Worm (Caenorhabditis elegans) whole organism, L1 larva: ENCODE data around the gene vamp-8.

ENCODE experiments used
- C04F5.9 ChIP-seq: sonication (generic microtip); optimal IDR thresholded peaks from 2 replicates; lab custom pipeline; 2016; ENCODE audit warnings: missing genetic modification characterization, missing compliant biosample characterization
- C16A3.4 ChIP-seq: fragments of 150-350 bp; optimal IDR thresholded peaks from 2 replicates; lab custom pipeline; 2014; ENCODE audit warnings: missing biosample characterization, missing genetic modification characterization
- F16B12.6 ChIP-seq: fragments of 150-350 bp; optimal IDR thresholded peaks from 2 replicates; lab custom pipeline; 2014; ENCODE audit warnings: missing biosample characterization, missing genetic modification characterization
- ceh-63 ChIP-seq: fragments of 200-800 bp; sonication (Bioruptor generic); optimal IDR thresholded peaks from 2 replicates; lab custom pipeline; 2018; ENCODE audit warnings: mild to moderate bottlenecking, missing genetic modification characterization, missing compliant biosample characterization
- ceh-90 ChIP-seq: sonication (generic microtip); optimal IDR thresholded peaks from 2 replicates; lab custom pipeline; 2016; ENCODE audit warnings: missing genetic modification characterization, missing compliant biosample characterization
- ces-1 ChIP-seq: fragments of 150-350 bp; optimal IDR thresholded peaks from 2 replicates; lab custom pipeline; 2014; ENCODE audit warnings: missing biosample characterization, missing genetic modification reagents, missing genetic modification characterization
- dpl-1 ChIP-seq, 3 experiments: fragments of 150-350 bp in 2 of 3; sonication (generic microtip) in 1 of 3; optimal IDR thresholded peaks; 2 replicates each; lab custom pipeline; 2014 to 2017; ENCODE audit warnings: missing biosample characterization in 3 of 3, missing genetic modification characterization in 3 of 3, missing genetic modification reagents in 3 of 3
- efl-1 ChIP-seq, 4 experiments: fragments of 150-350 bp; optimal IDR thresholded peaks in 3 of 4; peaks in 1 of 4; 1 replicate in 1 of 4; 2 replicates in 3 of 4; lab custom pipeline; 2014; ENCODE audit warnings: missing biosample characterization in 2 of 4, missing genetic modification characterization in 2 of 4, missing genetic modification reagents in 2 of 4
- ets-5 ChIP-seq: fragments of 200-800 bp; sonication (Bioruptor generic); IDR thresholded peaks from 2 replicates; pipeline ENCODE4 v1.3.6; 2022; ENCODE audit warnings: missing genetic modification characterization, missing compliant biosample characterization
- lin-13 ChIP-seq: fragments of 150-350 bp; optimal IDR thresholded peaks from 2 replicates; lab custom pipeline; 2014; ENCODE audit warnings: missing biosample characterization, missing genetic modification reagents, missing genetic modification characterization
- lin-14 ChIP-seq: fragments of 200-800 bp; sonication (Bioruptor generic); optimal IDR thresholded peaks from 2 replicates; lab custom pipeline; 2018; ENCODE audit warnings: mild to moderate bottlenecking, missing genetic modification characterization, moderate library complexity, missing compliant biosample characterization
- lin-15B ChIP-seq: fragments of 150-350 bp; sonication (generic microtip); optimal IDR thresholded peaks from 3 replicates; lab custom pipeline; 2014; ENCODE audit warnings: missing biosample characterization, missing genetic modification characterization
- lin-35 ChIP-seq, 2 experiments: fragments of 150-350 bp; optimal IDR thresholded peaks; 2 replicates each; lab custom pipeline; 2014; ENCODE audit warnings: missing biosample characterization in 2 of 2, missing genetic modification characterization in 2 of 2, missing genetic modification reagents in 2 of 2
- lin-39 ChIP-seq: fragments of 150-350 bp; optimal IDR thresholded peaks from 2 replicates; lab custom pipeline; 2014; ENCODE audit warnings: missing biosample characterization, missing genetic modification reagents, missing genetic modification characterization
- lsy-2 ChIP-seq, 2 experiments: fragments of 150-350 bp; optimal IDR thresholded peaks; 2 replicates each; lab custom pipeline; 2014; ENCODE audit warnings: missing biosample characterization in 2 of 2, missing genetic modification characterization in 2 of 2
- mab-9 ChIP-seq: fragments of 200-800 bp; sonication (Bioruptor generic); IDR thresholded peaks from 2 replicates; pipeline ENCODE4 v1.3.6; 2022; ENCODE audit warnings: missing genetic modification reagents, missing genetic modification characterization, missing compliant biosample characterization
- mdl-1 ChIP-seq, 2 experiments: fragments of 150-350 bp; optimal IDR thresholded peaks; 2 replicates each; lab custom pipeline; 2014 to 2017; ENCODE audit warnings: missing biosample characterization in 2 of 2, missing genetic modification characterization in 2 of 2, inconsistent platforms in 1 of 2
- mef-2 ChIP-seq: fragments of 150-350 bp; optimal IDR thresholded peaks from 2 replicates; lab custom pipeline; 2014; ENCODE audit warnings: missing biosample characterization, missing genetic modification characterization
- nhr-11 ChIP-seq: fragments of 150-350 bp; optimal IDR thresholded peaks from 2 replicates; lab custom pipeline; 2014; ENCODE audit warnings: missing biosample characterization, missing genetic modification characterization
- nhr-12 ChIP-seq: sonication (generic microtip); optimal IDR thresholded peaks from 2 replicates; lab custom pipeline; 2017; ENCODE audit warnings: missing biosample characterization, missing genetic modification characterization
- nhr-20 ChIP-seq: sonication (generic microtip); optimal IDR thresholded peaks from 2 replicates; lab custom pipeline; 2016; ENCODE audit warnings: mild to moderate bottlenecking, missing genetic modification characterization, missing compliant biosample characterization
- nhr-28 ChIP-seq: fragments of 150-350 bp; optimal IDR thresholded peaks from 2 replicates; lab custom pipeline; 2014; ENCODE audit warnings: missing biosample characterization, missing genetic modification characterization
- nhr-76 ChIP-seq: sonication (generic microtip); optimal IDR thresholded peaks from 2 replicates; lab custom pipeline; 2017; ENCODE audit warnings: missing biosample characterization, missing genetic modification characterization
- pag-3 ChIP-seq: sonication (generic microtip); optimal IDR thresholded peaks from 2 replicates; lab custom pipeline; 2017; ENCODE audit warnings: missing genetic modification characterization, mild to moderate bottlenecking, missing compliant biosample characterization, antibody characterized with exemption, borderline replicate concordance; ENCODE audit not compliant: insufficient read depth
- pax-3 ChIP-seq: fragments of 200-800 bp; sonication (Bioruptor generic); optimal IDR thresholded peaks from 2 replicates; lab custom pipeline; 2018; ENCODE audit warnings: mild to moderate bottlenecking, missing genetic modification characterization, moderate library complexity, missing compliant biosample characterization
- snpc-4 ChIP-seq: fragments of 150-350 bp; optimal IDR thresholded peaks from 2 replicates; lab custom pipeline; 2014; ENCODE audit warnings: missing biosample characterization, missing genetic modification characterization
- unc-130 ChIP-seq: fragments of 150-350 bp; optimal IDR thresholded peaks from 2 replicates; lab custom pipeline; 2017; ENCODE audit warnings: missing biosample characterization, missing genetic modification characterization, inconsistent platforms
- unc-30 ChIP-seq: sonication (generic microtip); optimal IDR thresholded peaks from 2 replicates; lab custom pipeline; 2017; ENCODE audit warnings: missing biosample characterization, missing genetic modification characterization
- unc-62 ChIP-seq: fragments of 150-350 bp; optimal IDR thresholded peaks from 2 replicates; lab custom pipeline; 2014; ENCODE audit warnings: missing biosample characterization, missing genetic modification reagents, missing genetic modification characterization
- unc-86 ChIP-seq: sonication (generic microtip); optimal IDR thresholded peaks from 2 replicates; lab custom pipeline; 2016; ENCODE audit warnings: missing genetic modification characterization, missing compliant biosample characterization
- unc-98 ChIP-seq: fragments of 200-800 bp; sonication (Bioruptor generic); IDR thresholded peaks from 2 replicates; pipeline ENCODE4 v1.3.6; 2022; ENCODE audit warnings: missing genetic modification characterization, missing compliant biosample characterization
- vab-15 ChIP-seq: sonication (generic microtip); optimal IDR thresholded peaks from 2 replicates; lab custom pipeline; 2017; ENCODE audit warnings: missing genotype, mild to moderate bottlenecking, missing genetic modification characterization, missing compliant biosample characterization
- xbp-1 ChIP-seq: sonication (generic microtip); optimal IDR thresholded peaks from 2 replicates; lab custom pipeline; 2016; ENCODE audit warnings: missing genetic modification characterization, missing compliant biosample characterization
- zag-1 ChIP-seq: fragments of 150-350 bp; optimal IDR thresholded peaks from 2 replicates; lab custom pipeline; 2014; ENCODE audit warnings: missing biosample characterization, missing genetic modification characterization
- ztf-11 ChIP-seq, 2 experiments: sonication (generic microtip); optimal IDR thresholded peaks; 2 replicates each; lab custom pipeline; 2016 to 2017; ENCODE audit warnings: missing genetic modification characterization in 2 of 2, missing biosample characterization in 1 of 2, missing compliant biosample characterization in 1 of 2

The vamp-8 gene

DNA sequence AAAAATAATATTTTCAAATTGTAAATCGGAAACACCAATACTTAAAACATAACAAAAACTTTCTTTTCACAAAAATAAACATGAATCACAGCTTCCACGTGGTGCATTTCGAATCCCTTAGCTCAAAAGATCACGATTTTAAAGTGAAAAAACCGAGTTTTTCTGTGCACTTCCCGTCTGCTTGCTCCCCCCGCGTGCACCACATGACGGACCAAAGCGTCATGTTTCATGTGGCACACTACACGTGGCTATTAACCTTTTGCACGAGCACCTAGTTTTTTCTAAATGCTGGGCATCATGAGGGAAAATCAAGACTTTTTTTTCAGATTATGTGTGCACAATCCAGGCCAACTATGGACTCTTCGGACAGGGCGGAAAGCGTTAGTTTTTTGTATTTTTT lies 15.8 kb upstream of the vamp-8 start (continued):
- TF ChIP-seq ets-5 (GFP tag; lab: Robert Waterston, UW), result no peak

DNA sequence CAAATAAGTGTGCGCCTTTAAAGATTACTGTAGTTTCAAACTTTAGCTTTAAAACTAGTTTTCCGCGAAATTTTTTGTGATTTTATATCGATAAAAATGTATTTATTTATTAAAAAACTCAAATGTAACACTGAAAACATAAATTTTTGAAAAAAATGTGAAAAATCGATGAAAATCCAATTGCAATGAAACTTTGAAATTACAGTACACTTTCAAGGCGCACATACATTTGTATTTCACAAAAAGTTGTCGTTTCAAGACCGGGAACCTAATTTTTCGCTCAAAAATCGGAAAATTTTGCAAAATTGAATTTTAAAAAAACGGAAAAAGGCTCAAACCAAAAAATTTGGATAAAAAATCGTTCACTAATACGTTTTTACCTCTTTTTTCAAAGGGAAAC lies 15.4 kb upstream of the vamp-8 start:
- TF ChIP-seq lin-14 (GFP tag; lab: Kevin White, UChicago) (no peak), ceh-63 (GFP tag; lab: Kevin White, UChicago) (no peak), nhr-20 (tag; lab: Kevin White, UChicago) (no peak), vab-15 (tag; lab: Kevin White, UChicago) (no peak), C04F5.9 (tag; lab: Kevin White, UChicago) (no peak), mdl-1 (tag; optimal IDR thresholded peaks at IDR 0.05; lab: Kevin White, UChicago) (no peak), snpc-4 (tag; lab: Kevin White, UChicago) (no peak), unc-62 (GFP tag; lab: Kevin White, UChicago) (no peak), lin-39 (tag; lab: Kevin White, UChicago) (no peak), unc-130 (tag; lab: Kevin White, UChicago) (no peak), lin-13 (GFP tag; lab: Kevin White, UChicago) (no peak), lin-15B (no peak), ces-1 (GFP tag; lab: Kevin White, UChicago) (no peak), mab-9 (no peak), nhr-12 (tag; lab: Kevin White, UChicago) (no peak), zag-1 (tag; lab: Kevin White, UChicago) (no peak), lsy-2 (tag; optimal IDR thresholded peaks at IDR 0.05; lab: Kevin White, UChicago) (no peak), pax-3 (tag; lab: Kevin White, UChicago) (no peak), ceh-90 (tag; lab: Kevin White, UChicago) (no peak), unc-86 (tag; lab: Kevin White, UChicago) (no peak)
- TF ChIP-seq, all 84 proteins: peak for 0

DNA sequence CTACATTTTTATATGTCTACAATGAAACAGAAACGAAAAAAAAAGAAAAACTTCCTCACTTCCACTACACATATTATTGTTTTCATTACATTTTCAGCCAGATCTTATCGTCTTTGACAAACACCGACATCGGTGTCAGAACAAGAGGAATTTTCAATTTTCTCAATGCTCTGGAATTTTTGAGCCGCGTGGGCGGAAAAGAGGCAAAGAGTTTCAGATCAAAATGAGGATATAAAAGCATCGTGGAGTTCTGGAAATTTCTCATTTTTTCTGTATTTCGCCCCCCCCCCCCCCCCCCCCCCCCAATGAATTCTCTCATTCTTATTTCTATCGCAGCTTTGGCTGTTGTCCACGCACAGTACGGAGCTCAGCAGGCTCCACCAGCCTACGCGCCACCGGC lies 14.9 kb upstream of the vamp-8 start, which contains the start of gene B0513.4:
Gene B0513.4 (plus strand): TSS at position 301 of the 400 bp plus-strand sequence.
- TF ChIP-seq C04F5.9 (tag; lab: Kevin White, UChicago) (no peak), mab-9 (no peak), lin-39 (tag; lab: Kevin White, UChicago) (no peak), unc-30 (tag; lab: Kevin White, UChicago) (no peak), pag-3 (tag; lab: Kevin White, UChicago) (no peak), nhr-28 (tag; lab: Kevin White, UChicago) (no peak), ztf-11 (tag; optimal IDR thresholded peaks at IDR 0.05; lab: Kevin White, UChicago) (no peak), unc-98 (GFP tag; lab: Robert Waterston, UW) (no peak), dpl-1 (GFP tag; optimal IDR thresholded peaks at IDR 0.05; lab: Kevin White, UChicago) (no peak), lin-35 (GFP tag; optimal IDR thresholded peaks at IDR 0.05; lab: Kevin White, UChicago) (no peak), mdl-1 (tag; optimal IDR thresholded peaks at IDR 0.05; lab: Kevin White, UChicago) (no peak), F16B12.6 (tag; lab: Kevin White, UChicago) (no peak), lsy-2 (tag; optimal IDR thresholded peaks at IDR 0.05; lab: Kevin White, UChicago) (no peak), xbp-1 (no peak), mef-2 (no peak), nhr-76 (tag; lab: Kevin White, UChicago) (no peak)
- TF ChIP-seq, all 84 proteins: peak for 0

DNA sequence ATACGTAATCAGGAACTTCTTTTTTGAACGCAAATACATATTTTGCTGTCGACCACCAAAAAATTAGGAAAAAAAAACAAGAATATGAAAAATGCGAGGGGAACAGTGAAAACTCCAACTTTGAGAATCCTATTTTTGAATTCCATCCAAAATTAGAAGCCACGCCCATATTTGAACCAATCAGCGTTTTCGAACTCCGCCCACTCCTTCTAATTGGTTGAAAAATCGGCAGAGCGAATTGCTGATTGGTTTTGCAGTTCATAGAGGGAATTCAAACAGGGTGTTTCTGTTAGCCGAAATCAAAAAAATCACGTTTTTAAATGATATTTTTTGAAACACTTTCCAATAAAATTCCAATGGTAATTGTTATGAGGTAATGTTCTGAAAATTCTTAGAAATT lies 13.7 kb upstream of the vamp-8 start:
- no peak for TF ChIP-seq efl-1 (optimal IDR thresholded peaks at IDR 0.05; lab: Kevin White, UChicago)
- TF ChIP-seq efl-1 (GFP tag; optimal IDR thresholded peaks at IDR 0.05 in 1 of 2; lab: Kevin White, UChicago), result peak in 1 of 2 experiments; percentile 19
- no peak for TF ChIP-seq nhr-11 (tag; lab: Kevin White, UChicago)
- no peak for TF ChIP-seq C16A3.4
